Fruit fly (Drosophila melanogaster) whole organism: Measurements from ENCODE around the gene CG10063.

Source experiments
- Dll ChIP-seq: fragments of >200 bp; optimal IDR thresholded peaks from 2 replicates; lab custom pipeline; 2017
- psq ChIP-seq: fragments of >200 bp; optimal IDR thresholded peaks from 2 replicates; lab custom pipeline; 2017
- usp ChIP-seq: fragments of >200 bp; optimal IDR thresholded peaks from 2 replicates; lab custom pipeline; 2017; ENCODE audit warnings: missing biosample characterization, missing genetic modification characterization, mixed read lengths

- TF ChIP-seq usp (GFP tag; lab: Kevin White, UChicago), result no peak
- no peak for TF ChIP-seq Dll (lab: Kevin White, UChicago)
- TF ChIP-seq psq (lab: Kevin White, UChicago), result no peak
Measured at dm6 chr3L:6993350-6993749, 21.1 kb upstream of the CG10063 start.
